Worm (Caenorhabditis elegans) whole organism, L2 larva: ENCODE measurements around the gene T05C12.9.

ENCODE experiments used
- ama-1 ChIP-seq: fragments of 150-350 bp; optimal IDR thresholded peaks from 2 replicates; lab custom pipeline; 2018; ENCODE audit warnings: inconsistent platforms
- egl-27 ChIP-seq: sonication (generic microtip); optimal IDR thresholded peaks from 3 replicates; lab custom pipeline; 2017; ENCODE audit warnings: missing biosample characterization, missing genetic modification reagents, missing genetic modification characterization
- elt-3 ChIP-seq: sonication (generic microtip); optimal IDR thresholded peaks from 2 replicates; lab custom pipeline; 2017; ENCODE audit warnings: missing biosample characterization, missing genetic modification characterization
- lsy-2 ChIP-seq, 2 experiments: fragments of 150-350 bp in 1 of 2; sonication (generic microtip) in 1 of 2; optimal IDR thresholded peaks; 2 replicates each; lab custom pipeline; 2014 to 2017; ENCODE audit warnings: missing biosample characterization in 2 of 2, missing genetic modification characterization in 2 of 2
- nhr-21 ChIP-seq: fragments of 150-350 bp; optimal IDR thresholded peaks from 2 replicates; lab custom pipeline; 2014; ENCODE audit warnings: missing biosample characterization, missing genetic modification characterization
- peb-1 ChIP-seq: fragments of 150-350 bp; optimal IDR thresholded peaks from 2 replicates; lab custom pipeline; 2014; ENCODE audit warnings: missing biosample characterization, missing genetic modification characterization
- snpc-4 ChIP-seq: fragments of 150-350 bp; optimal IDR thresholded peaks from 2 replicates; lab custom pipeline; 2014; ENCODE audit warnings: missing biosample characterization, missing genetic modification characterization
- ztf-1 ChIP-seq: fragments of 200-800 bp; sonication (Bioruptor generic); conservative IDR thresholded peaks from 2 replicates; pipeline ENCODE4 v1.3.6; 2022; ENCODE audit warnings: missing genetic modification characterization, missing compliant biosample characterization
- ztf-11 ChIP-seq: sonication (generic microtip); optimal IDR thresholded peaks from 2 replicates; lab custom pipeline; 2017; ENCODE audit warnings: missing biosample characterization, missing genetic modification characterization
- ztf-4 ChIP-seq: fragments of 150-350 bp; optimal IDR thresholded peaks from 2 replicates; lab custom pipeline; 2014; ENCODE audit warnings: missing biosample characterization, missing genetic modification characterization

DNA sequence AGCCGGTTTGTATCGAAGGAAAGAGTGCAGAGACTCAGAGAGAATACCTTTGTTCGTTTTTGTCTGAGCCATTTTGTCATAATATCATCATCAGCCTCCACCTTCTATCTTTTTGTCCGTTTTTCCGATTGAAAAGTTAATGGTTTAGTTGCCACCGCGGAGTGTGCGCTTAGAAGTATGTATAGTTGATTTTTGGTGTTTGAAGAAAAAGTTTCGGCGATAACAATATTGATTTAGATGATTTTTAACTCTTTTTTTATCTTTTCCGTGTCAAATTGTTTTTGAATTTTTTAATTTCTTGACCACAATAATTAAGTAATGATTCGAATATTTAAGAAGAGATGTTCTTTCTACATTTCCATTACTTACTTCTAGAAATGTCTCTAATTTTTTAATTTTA is 12.6 kb upstream of the T05C12.9 start:
- TF ChIP-seq ama-1 (no peak), snpc-4 (tag; lab: Kevin White, UChicago) (no peak), lsy-2 (tag; optimal IDR thresholded peaks at IDR 0.05; lab: Kevin White, UChicago) (no peak), ztf-4 (tag; lab: Kevin White, UChicago) (no peak), elt-3 (tag; lab: Kevin White, UChicago) (no peak), peb-1 (no peak), egl-27 (tag; lab: Kevin White, UChicago) (no peak), nhr-21 (no peak), ztf-11 (tag; lab: Kevin White, UChicago) (no peak), ztf-1 (GFP tag; lab: Robert Waterston, UW) (no peak)
